Worm (Caenorhabditis elegans): ENCODE measurements around the gene R10E12.2.

The R10E12.2 gene

DNA sequence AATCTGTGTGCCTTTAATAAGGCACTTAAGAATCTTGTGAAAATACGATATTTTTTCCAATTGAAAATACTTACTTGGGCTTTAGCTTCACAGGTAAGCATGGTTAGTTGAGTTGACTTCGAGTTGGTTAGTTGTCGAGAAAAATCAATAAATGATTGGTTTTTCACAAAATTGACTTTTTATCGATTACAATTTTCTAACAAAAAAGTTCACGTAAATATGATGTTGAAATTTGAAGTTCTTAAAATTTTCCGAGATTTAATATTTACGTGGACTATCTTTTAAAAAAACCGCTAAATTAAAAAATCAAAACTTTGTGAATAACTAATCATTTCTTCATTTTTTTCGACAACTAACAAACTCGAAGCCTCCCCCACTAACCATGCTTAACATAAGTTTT, 52.9 kb downstream of the R10E12.2 start, which contains the start of gene F40F12.3:
F40F12.3 (minus strand) TSS at position 101 of the 400 bp plus-strand sequence.
- TF ChIP-seq pros-1 (tag; optimal IDR thresholded peaks at IDR 0.05) (no peak), hlh-8 (tag; optimal IDR thresholded peaks at IDR 0.05) (no peak)

DNA sequence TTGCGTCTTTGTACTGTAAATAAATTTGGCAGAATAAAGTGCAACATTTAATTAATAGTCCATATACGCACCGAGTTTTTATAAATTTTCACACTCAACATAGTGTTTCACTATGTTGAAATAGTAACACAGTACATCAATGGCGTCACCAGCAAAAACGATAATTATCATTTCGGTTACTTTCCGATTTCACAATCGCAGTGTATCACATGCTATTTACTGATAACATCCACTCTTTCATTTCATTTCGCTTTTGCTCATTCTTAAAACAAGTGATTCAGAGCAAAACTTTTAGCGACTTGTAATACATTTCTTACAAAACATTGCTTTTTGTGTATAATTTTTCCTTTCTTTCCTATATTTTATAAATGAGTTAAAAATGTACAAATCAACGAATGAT, 59.9 kb downstream of the R10E12.2 start, which contains the start of gene cbp-3:
cbp-3 (plus strand) TSS at position 272 of the 400 bp plus-strand sequence.
- TF ChIP-seq elt-2 (tag; optimal IDR thresholded peaks at IDR 0.05) (peak; percentile 28), ceh-45 (GFP tag; IDR thresholded peaks at IDR 0.05) (no peak)

All from whole organism, late embryonic.